Worm (Caenorhabditis elegans): ENCODE measurements around the gene K08E3.2.

DNA sequence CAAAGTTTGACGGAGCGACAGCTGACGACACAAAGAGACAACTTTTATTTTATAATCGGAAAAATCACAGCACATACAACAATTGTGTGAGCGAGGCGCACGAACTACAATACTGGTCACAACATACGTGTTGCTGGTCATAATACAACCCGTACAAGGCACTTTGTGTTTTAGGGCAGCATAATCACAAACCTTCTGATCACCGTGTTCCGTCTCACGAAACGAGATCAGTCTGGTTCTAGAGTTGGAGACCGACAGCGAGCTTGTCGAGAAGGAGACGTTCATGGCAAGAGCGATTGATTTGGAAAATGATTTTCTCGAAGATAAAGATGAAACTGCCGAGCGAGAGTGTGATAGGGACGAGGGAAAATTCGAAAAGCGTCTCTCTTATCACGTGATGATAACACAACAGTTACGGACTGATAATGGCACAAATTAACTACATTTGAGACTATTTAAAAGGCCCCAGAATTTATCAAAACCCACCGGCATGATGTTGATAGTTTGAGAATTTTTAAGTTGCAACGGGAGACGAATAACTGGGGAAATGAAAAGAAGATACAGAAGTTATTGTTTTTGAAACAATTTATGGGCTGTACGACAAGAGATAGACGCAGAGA, 18.3 kb upstream of the K08E3.2 start:
- no peak for TF ChIP-seq snpc-4 (tag; optimal IDR thresholded peaks at IDR 0.05)
- no peak for TF ChIP-seq ztf-11 (tag; optimal IDR thresholded peaks at IDR 0.05)
- no peak for TF ChIP-seq ces-1 (GFP tag; optimal IDR thresholded peaks at IDR 0.05)
- no peak for TF ChIP-seq ceh-82 (tag; optimal IDR thresholded peaks at IDR 0.05)
- no peak for TF ChIP-seq hlh-4 (tag; optimal IDR thresholded peaks at IDR 0.05)
